Worm (Caenorhabditis elegans): ENCODE results near the gene wip-1.
"Not testable (repeated sequence)": the region's sequence is repeated elsewhere in the genome, so short reads cannot be mapped to it uniquely, and the experiment has no call there.

- not testable (repeated sequence) for TF ChIP-seq pha-4 (tag; optimal IDR thresholded peaks at IDR 0.05); pqm-1 (tag; optimal IDR thresholded peaks at IDR 0.05); pax-1 (tag; optimal IDR thresholded peaks at IDR 0.05); hlh-30 (tag; optimal IDR thresholded peaks at IDR 0.05; ENCODE audit: insufficient read depth); C38D4.7 (GFP tag; optimal IDR thresholded peaks at IDR 0.05)
Measured at ce11 chrIII:5062406-5062805, 44.0 kb downstream of the wip-1 start, which contains the start of gene C45G9.4.

All from whole organism, late embryonic.